Fruit fly (Drosophila melanogaster): Measurements from ENCODE around the gene TwdlE.

TwdlE gene

DNA sequence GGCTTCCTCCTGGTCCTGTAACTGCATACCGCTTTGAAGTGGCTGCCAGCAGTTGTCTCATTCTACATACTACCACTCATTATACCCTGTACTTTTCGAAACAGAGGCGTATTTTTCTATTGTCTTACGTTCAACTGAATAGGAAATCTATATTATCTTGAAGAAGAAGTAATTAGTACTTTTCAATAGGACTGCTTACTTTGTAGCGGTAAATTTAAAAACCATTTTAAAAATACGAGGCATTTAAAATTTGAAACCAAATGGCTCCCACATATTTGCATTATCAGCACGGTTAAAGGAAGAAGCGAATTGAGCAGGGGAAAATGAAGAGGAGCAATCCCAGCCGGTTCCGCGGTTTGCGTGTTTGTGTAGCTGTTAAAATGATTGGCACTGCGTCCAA is 36.6 kb upstream of the TwdlE start (continued):
- 0 out of 2 replicates have a peak, but pooled peaks have one; percentile 28 for TF ChIP-seq Gug (GFP tag; IDR thresholded peaks at IDR 0.05)
- TF ChIP-seq salr (GFP tag; optimal IDR thresholded peaks at IDR 0.05), result peak in 1 of 2 experiments; percentile 53
- TF ChIP-seq fd85E (GFP tag; optimal IDR thresholded peaks at IDR 0.05), result no peak
- TF ChIP-seq Sox102F (GFP tag; optimal IDR thresholded peaks at IDR 0.05), result peak; percentile 58
- peak; percentile 69 for TF ChIP-seq Met (GFP tag; optimal IDR thresholded peaks at IDR 0.05)
- peak; percentile 20 for TF ChIP-seq Hr4 (GFP tag; optimal IDR thresholded peaks at IDR 0.05)
- TF ChIP-seq CG3919 (GFP tag; optimal IDR thresholded peaks at IDR 0.05), result peak; percentile 64
- no peak for TF ChIP-seq CG16779 (tag; optimal IDR thresholded peaks at IDR 0.05)
- no peak for TF ChIP-seq Eip93F (GFP tag; optimal IDR thresholded peaks at IDR 0.05)
- TF ChIP-seq eg (GFP tag; IDR thresholded peaks at IDR 0.05), result no peak
- peak; percentile 56 for TF ChIP-seq cyc (GFP tag; optimal IDR thresholded peaks at IDR 0.05)
- TF ChIP-seq CG4318 (GFP tag; optimal IDR thresholded peaks at IDR 0.05), result peak; percentile 21
- peak; percentile 63 for TF ChIP-seq Smox (GFP tag; optimal IDR thresholded peaks at IDR 0.05)
- TF ChIP-seq lz (GFP tag; optimal IDR thresholded peaks at IDR 0.05), result peak; percentile 47
- TF ChIP-seq acj6 (GFP tag; optimal IDR thresholded peaks at IDR 0.05), result peak; percentile 54
- TF ChIP-seq pdm3 (GFP tag; optimal IDR thresholded peaks at IDR 0.05), result peak; percentile 60
- no peak for TF ChIP-seq CG6854 (GFP tag; optimal IDR thresholded peaks at IDR 0.05)

DNA sequence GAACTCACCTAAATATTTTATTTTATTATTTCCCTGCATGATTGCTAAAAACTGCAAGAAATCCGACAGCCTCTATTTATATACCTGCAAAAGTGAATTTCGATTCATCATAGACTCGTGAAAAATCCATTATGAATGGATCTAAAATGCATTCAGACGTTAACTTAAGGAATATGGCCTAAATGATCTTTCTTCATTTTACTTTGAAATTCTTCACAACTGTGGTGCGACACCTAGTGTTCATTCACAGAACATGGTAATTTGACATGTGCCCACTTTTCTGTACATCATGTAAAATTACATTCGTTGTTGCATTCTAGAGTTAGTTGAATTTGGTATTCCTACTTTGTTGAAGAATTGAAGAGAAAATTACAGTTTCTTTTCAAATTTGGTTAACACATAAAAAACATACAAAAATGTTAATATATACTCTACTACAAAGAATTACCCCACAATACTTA is 30.0 kb upstream of the TwdlE start, which contains the start of gene Spn28Db:
TSS of gene Spn28Db (minus strand) at position 51 of the 461 bp plus-strand sequence.
- TF ChIP-seq dsx (GFP tag; optimal IDR thresholded peaks at IDR 0.05; ENCODE audit: poor library complexity, severe bottlenecking), result peak; percentile 94
- peak; percentile 8 for TF ChIP-seq esn (GFP tag; optimal IDR thresholded peaks at IDR 0.05)
- peak; percentile 10 for TF ChIP-seq cyc (GFP tag; optimal IDR thresholded peaks at IDR 0.05)
- no peak for TF ChIP-seq fkh (GFP tag; optimal IDR thresholded peaks at IDR 0.05)
- TF ChIP-seq CG31627 (GFP tag; optimal IDR thresholded peaks at IDR 0.05), result peak; percentile 35
- TF ChIP-seq dac (GFP tag; optimal IDR thresholded peaks at IDR 0.05), result no peak
- no peak for TF ChIP-seq Blimp-1 (GFP tag; optimal IDR thresholded peaks at IDR 0.05)
- TF ChIP-seq Eip93F (GFP tag; optimal IDR thresholded peaks at IDR 0.05), result no peak

DNA sequence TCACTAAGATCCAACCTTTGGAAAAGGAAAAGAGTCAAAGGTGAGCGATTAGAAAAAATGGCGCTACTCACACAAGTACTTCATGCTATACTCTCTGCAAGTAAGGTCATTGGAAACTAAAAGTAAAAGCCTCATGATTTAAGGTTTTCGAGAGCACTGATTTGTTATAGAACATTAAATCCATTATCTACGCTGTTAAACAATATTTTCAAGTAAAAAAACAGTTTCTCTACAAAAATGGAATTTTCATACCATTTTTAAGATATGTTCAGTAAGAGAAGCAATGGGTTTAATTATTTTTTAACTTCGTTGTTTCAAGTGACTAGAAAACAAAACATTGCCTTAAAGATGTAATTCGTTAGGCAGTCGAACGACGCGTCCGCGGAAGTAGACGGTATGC is 28.4 kb upstream of the TwdlE start, which contains the start of gene Spn28Da:
TSS of gene Spn28Da (minus strand) at position 101 of the 400 bp plus-strand sequence.
- no peak for TF ChIP-seq CG32006 (GFP tag; optimal IDR thresholded peaks at IDR 0.05)
- no peak for TF ChIP-seq Eip93F (GFP tag; optimal IDR thresholded peaks at IDR 0.05)
- TF ChIP-seq CG9139 (GFP tag; optimal IDR thresholded peaks at IDR 0.05), result no peak
- no peak for TF ChIP-seq CG8319 (GFP tag; optimal IDR thresholded peaks at IDR 0.05)
- no peak for TF ChIP-seq CG3919 (GFP tag; optimal IDR thresholded peaks at IDR 0.05)
- no peak for TF ChIP-seq achi (GFP tag; optimal IDR thresholded peaks at IDR 0.05)
- no peak for TF ChIP-seq svp (GFP tag)
- TF ChIP-seq CG6854 (GFP tag; optimal IDR thresholded peaks at IDR 0.05), result no peak
- TF ChIP-seq Hr4 (GFP tag; optimal IDR thresholded peaks at IDR 0.05), result no peak

DNA sequence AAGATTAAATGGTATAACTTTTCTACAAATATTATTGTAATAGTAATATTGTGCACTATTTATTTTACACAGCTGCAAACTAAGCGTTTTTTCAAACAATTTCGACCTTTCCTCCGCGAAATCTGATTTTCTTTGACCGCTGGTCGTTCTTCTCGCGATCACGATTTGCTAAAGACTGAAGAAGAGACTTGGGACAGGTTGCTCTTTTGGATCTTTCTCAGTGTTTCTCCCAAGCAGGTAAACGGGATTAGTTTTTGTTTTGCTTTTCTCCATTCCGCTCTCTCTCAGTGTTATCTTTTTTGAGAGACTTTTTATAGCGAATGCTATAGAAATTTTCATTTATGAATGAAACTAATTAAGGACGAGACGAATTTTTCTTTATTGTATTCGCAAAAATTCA is 26.7 kb upstream of the TwdlE start, which contains the start of gene CG7102:
TSS of gene CG7102 (minus strand) at position 181 of the 400 bp plus-strand sequence.
- TF ChIP-seq Ets96B (tag; optimal IDR thresholded peaks at IDR 0.05) (no peak), fkh (GFP tag; optimal IDR thresholded peaks at IDR 0.05) (no peak), CG34406 (GFP tag; optimal IDR thresholded peaks at IDR 0.05) (no peak), CG7368 (GFP tag; optimal IDR thresholded peaks at IDR 0.05) (no peak), Eip93F (GFP tag; optimal IDR thresholded peaks at IDR 0.05) (no peak), fd85E (GFP tag; optimal IDR thresholded peaks at IDR 0.05) (no peak), CG3919 (GFP tag; optimal IDR thresholded peaks at IDR 0.05) (no peak), ss (GFP tag; optimal IDR thresholded peaks at IDR 0.05) (no peak), fd59A (GFP tag; optimal IDR thresholded peaks at IDR 0.05) (no peak), CG3032 (tag; optimal IDR thresholded peaks at IDR 0.05) (no peak), Sox102F (GFP tag; optimal IDR thresholded peaks at IDR 0.05) (no peak), lz (GFP tag; optimal IDR thresholded peaks at IDR 0.05) (no peak), topi (GFP tag; optimal IDR thresholded peaks at IDR 0.05) (no peak), Eip78C (GFP tag) (no peak), CG1621 (tag; optimal IDR thresholded peaks at IDR 0.05) (no peak), Ets21C (GFP tag; optimal IDR thresholded peaks at IDR 0.05) (no peak), pdm3 (GFP tag; optimal IDR thresholded peaks at IDR 0.05) (no peak), spab (GFP tag; optimal IDR thresholded peaks at IDR 0.05) (no peak), CG6276 (GFP tag; optimal IDR thresholded peaks at IDR 0.05) (no peak)

Data from whole organism, prepupa.